Worm (Caenorhabditis elegans): ENCODE data around the gene try-1.

ce11 chrII:4981682-4982404, 32.5 kb upstream of the try-1 start:
- no peak for TF ChIP-seq zag-1 (tag; optimal IDR thresholded peaks at IDR 0.05)
- no peak for TF ChIP-seq ceh-82 (tag; optimal IDR thresholded peaks at IDR 0.05)
- no peak for TF ChIP-seq mdl-1 (tag; optimal IDR thresholded peaks at IDR 0.05)
- TF ChIP-seq lin-13 (GFP tag; optimal IDR thresholded peaks at IDR 0.05), result no peak
- TF ChIP-seq unc-39 (tag; optimal IDR thresholded peaks at IDR 0.05), result no peak
- TF ChIP-seq nhr-11 (tag; optimal IDR thresholded peaks at IDR 0.05), result no peak
- no peak for TF ChIP-seq unc-62 (GFP tag; optimal IDR thresholded peaks at IDR 0.05)
- no peak for TF ChIP-seq F13H6.1 (tag; optimal IDR thresholded peaks at IDR 0.05)

Data from whole organism, L2 larva.